Fruit fly (Drosophila melanogaster): ENCODE results near the gene CG46516.
"Not testable (repeated sequence)": the region's sequence is repeated elsewhere in the genome, so short reads cannot be mapped to it uniquely, and the experiment has no call there.

DNA sequence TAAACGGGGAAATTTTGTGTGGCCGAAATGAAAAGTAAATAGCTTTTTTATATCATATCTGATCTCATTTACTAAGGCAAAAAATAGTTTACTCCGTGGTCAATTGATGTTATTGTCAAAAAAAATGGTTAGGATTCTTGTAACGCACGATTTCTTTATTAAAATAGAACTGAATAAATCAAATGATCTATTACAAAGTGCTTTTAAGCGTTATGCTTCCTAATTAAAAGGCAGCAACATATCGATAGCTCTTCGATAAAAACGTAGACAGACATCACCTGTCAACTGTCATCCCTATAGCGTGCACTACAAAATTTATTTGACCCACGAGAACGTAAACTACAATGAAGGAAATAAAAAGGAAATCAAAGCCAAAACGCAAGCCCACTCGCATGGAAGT is 29.1 kb downstream of the CG46516 start, which contains the start of gene CG46521:
- not testable (repeated sequence) for TF ChIP-seq pan (optimal IDR thresholded peaks at IDR 0.05); rgr (GFP tag; optimal IDR thresholded peaks at IDR 0.05); Mio (GFP tag; optimal IDR thresholded peaks at IDR 0.05); dl (GFP tag; optimal IDR thresholded peaks at IDR 0.05; ENCODE audit: insufficient read depth in 1 of 2, partially characterized antibody in 2 of 2); lola (GFP tag; optimal IDR thresholded peaks at IDR 0.05); fru (GFP tag; optimal IDR thresholded peaks at IDR 0.05); Myc (optimal IDR thresholded peaks at IDR 0.05); Hr78 (GFP tag; optimal IDR thresholded peaks at IDR 0.05); Vsx2 (GFP tag; optimal IDR thresholded peaks at IDR 0.05; ENCODE audit: partially characterized antibody); jim (GFP tag; optimal IDR thresholded peaks at IDR 0.05); CrebA (GFP tag; optimal IDR thresholded peaks at IDR 0.05; ENCODE audit: borderline replicate concordance); N (GFP tag; optimal IDR thresholded peaks at IDR 0.05); CG9705 (GFP tag; optimal IDR thresholded peaks at IDR 0.05); woc (GFP tag; optimal IDR thresholded peaks at IDR 0.05)
